Fruit fly (Drosophila melanogaster) whole organism, pupa: ENCODE data around the gene Spt3.

Experiments
- CG10348 ChIP-seq: fragments of 200-800 bp; sonication (Bioruptor generic); IDR thresholded peaks from 2 replicates; pipeline ENCODE4 v1.3.6; 2022; ENCODE audit warnings: missing biosample characterization, missing genetic modification characterization
- CG12605 ChIP-seq: fragments of 200-800 bp; sonication (Bioruptor generic); IDR thresholded peaks from 2 replicates; pipeline ENCODE4 v1.3.6; 2022; ENCODE audit warnings: missing biosample characterization, missing genetic modification characterization
- CG13204 ChIP-seq: fragments of 200-800 bp; sonication (Bioruptor generic); optimal IDR thresholded peaks from 2 replicates; lab custom pipeline; 2018; ENCODE audit warnings: missing biosample characterization, mild to moderate bottlenecking, missing genetic modification characterization, moderate library complexity
- CG14655 ChIP-seq: fragments of 200-800 bp; sonication (Bioruptor generic); optimal IDR thresholded peaks from 3 replicates; lab custom pipeline; 2017; ENCODE audit warnings: mild to moderate bottlenecking, missing biosample characterization, missing genetic modification reagents, missing genetic modification characterization
- CG15710 ChIP-seq: fragments of 200-800 bp; sonication (Bioruptor generic); optimal IDR thresholded peaks from 2 replicates; lab custom pipeline; 2018; ENCODE audit warnings: missing biosample characterization, mild to moderate bottlenecking, missing genetic modification characterization, moderate library complexity
- CG17806 ChIP-seq: fragments of 200-800 bp; sonication (Bioruptor generic); optimal IDR thresholded peaks from 2 replicates; lab custom pipeline; 2018; ENCODE audit warnings: missing biosample characterization, mild to moderate bottlenecking, missing genetic modification characterization, moderate library complexity
- CG32121 ChIP-seq: fragments of 200-800 bp; sonication (Bioruptor generic); IDR thresholded peaks from 2 replicates; pipeline ENCODE4 v1.3.6; 2022; ENCODE audit warnings: missing biosample characterization, missing genetic modification characterization
- CG34367 ChIP-seq: fragments of 200-800 bp; sonication (Bioruptor generic); optimal IDR thresholded peaks from 2 replicates; lab custom pipeline; 2018; ENCODE audit warnings: missing biosample characterization, mild to moderate bottlenecking, missing genetic modification characterization
- CG4496 ChIP-seq: fragments of 200-800 bp; sonication (Bioruptor generic); IDR thresholded peaks from 3 replicates; pipeline ENCODE4 v1.3.6; 2022; ENCODE audit warnings: missing biosample characterization, missing genetic modification characterization
- CG8159 ChIP-seq: fragments of 200-800 bp; sonication (Bioruptor generic); optimal IDR thresholded peaks from 3 replicates; lab custom pipeline; 2018; ENCODE audit warnings: missing biosample characterization, mild to moderate bottlenecking, missing genetic modification characterization, moderate library complexity
- CG8301 ChIP-seq: fragments of 200-800 bp; sonication (Bioruptor generic); optimal IDR thresholded peaks from 2 replicates; lab custom pipeline; 2018; ENCODE audit warnings: missing biosample characterization, mild to moderate bottlenecking, missing genetic modification characterization
- CG9948 ChIP-seq: fragments of 200-800 bp; sonication (Bioruptor generic); optimal IDR thresholded peaks from 2 replicates; lab custom pipeline; 2018; ENCODE audit warnings: missing biosample characterization, mild to moderate bottlenecking, missing genetic modification characterization, moderate library complexity
- D1 ChIP-seq: fragments of 200-800 bp; sonication (Bioruptor generic); optimal IDR thresholded peaks from 2 replicates; lab custom pipeline; 2018; ENCODE audit warnings: missing biosample characterization, mild to moderate bottlenecking, missing genetic modification characterization, moderate library complexity
- EcR ChIP-seq: fragments of 200-800 bp; sonication (Bioruptor generic); optimal IDR thresholded peaks from 3 replicates; lab custom pipeline; 2019; ENCODE audit warnings: missing biosample characterization, missing genetic modification characterization, mild to moderate bottlenecking, moderate library complexity, missing genetic modification reagents
- Ets98B ChIP-seq: fragments of 200-800 bp; sonication (Bioruptor generic); IDR thresholded peaks from 2 replicates; pipeline ENCODE4 v1.3.6; 2022; ENCODE audit warnings: missing biosample characterization, missing genetic modification characterization
- Pif1A ChIP-seq: fragments of 200-800 bp; sonication (Bioruptor generic); optimal IDR thresholded peaks from 3 replicates; lab custom pipeline; 2016; ENCODE audit warnings: missing biosample characterization, missing genetic modification characterization
- Pif1B ChIP-seq: fragments of 200-800 bp; sonication (Bioruptor generic); optimal IDR thresholded peaks from 3 replicates; lab custom pipeline; 2016; ENCODE audit warnings: missing biosample characterization, missing genetic modification characterization
- Snoo ChIP-seq: fragments of 200-800 bp; sonication (Bioruptor generic); optimal IDR thresholded peaks from 3 replicates; lab custom pipeline; 2017; ENCODE audit warnings: missing biosample characterization, mild to moderate bottlenecking, missing genetic modification characterization, inconsistent platforms
- fd96Ca ChIP-seq: fragments of 200-800 bp; sonication (Bioruptor generic); IDR thresholded peaks from 3 replicates; pipeline ENCODE4 v1.3.6; 2022; ENCODE audit warnings: missing biosample characterization, missing genetic modification characterization
- gl ChIP-seq: fragments of 200-800 bp; sonication (Bioruptor generic); optimal IDR thresholded peaks from 2 replicates; lab custom pipeline; 2018; ENCODE audit warnings: missing biosample characterization, mild to moderate bottlenecking, missing genetic modification characterization
- rn ChIP-seq: fragments of 200-800 bp; sonication (Bioruptor generic); IDR thresholded peaks from 2 replicates; pipeline ENCODE4 v1.3.6; 2022; ENCODE audit warnings: missing biosample characterization, missing genetic modification characterization

Gene Spt3

dm6 chr3R:11999074-11999473 is 17.9 kb upstream of the Spt3 start, which contains the start of gene Ect3:
Ect3 (plus strand) TSS chr3R:11999278.
- 0 out of 2 replicates have a peak, but pooled peaks have one; percentile 26 for TF ChIP-seq CG12605
- TF ChIP-seq EcR (GFP tag; lab: Kevin White, UChicago): no peak
- TF ChIP-seq, all 21 proteins: peak for 1

- no peak for TF ChIP-seq CG14655 (GFP tag; lab: Kevin White, UChicago)
- TF ChIP-seq CG15710 (tag; lab: Kevin White, UChicago): no peak
- TF ChIP-seq CG12605: peak; percentile 26; the same call in 1 of the 2 replicates
- no peak for TF ChIP-seq fd96Ca (GFP tag; lab: Robert Waterston, UW)
- no peak for TF ChIP-seq CG13204
- no peak for TF ChIP-seq CG17806
Measured at dm6 chr3R:12005417-12005816, 11.5 kb upstream of the Spt3 start, which contains the start of gene Tk. Tk (minus strand) TSS chr3R:12005473.

- TF ChIP-seq CG8159 (tag; lab: Kevin White, UChicago): no peak
- TF ChIP-seq CG10348 (GFP tag; lab: Robert Waterston, UW): no peak
- 0 out of 3 replicates have a peak, but pooled peaks have one; percentile 21 for TF ChIP-seq fd96Ca (GFP tag; lab: Robert Waterston, UW)
- peak; percentile 11; the same call in 1 of the 2 replicates for TF ChIP-seq rn (GFP tag; lab: Robert Waterston, UW)
Measured at dm6 chr3R:12006417-12006816, 10.5 kb upstream of the Spt3 start.

- no peak for TF ChIP-seq fd96Ca (GFP tag; lab: Robert Waterston, UW)
- peak; percentile 61 for TF ChIP-seq CG17806
- peak; percentile 54; the same call in 1 of the 3 replicates for TF ChIP-seq CG4496 (GFP tag; lab: Robert Waterston, UW)
- peak; percentile 82 for TF ChIP-seq CG8159 (tag; lab: Kevin White, UChicago)
- peak; percentile 74 for TF ChIP-seq CG15710 (tag; lab: Kevin White, UChicago)
- TF ChIP-seq CG13204: no peak
- TF ChIP-seq CG9948 (tag; lab: Kevin White, UChicago): peak; percentile 77
- TF ChIP-seq Snoo: peak; percentile 67
- TF ChIP-seq CG10348 (GFP tag; lab: Robert Waterston, UW): peak; percentile 46; the same call in 1 of the 2 replicates
- TF ChIP-seq CG8301 (tag; lab: Kevin White, UChicago): no peak
- peak; percentile 9 for TF ChIP-seq EcR (GFP tag; lab: Kevin White, UChicago)
- TF ChIP-seq CG34367 (tag; lab: Kevin White, UChicago): peak; percentile 54
- no peak for TF ChIP-seq gl (tag; lab: Kevin White, UChicago)
- peak; percentile 57; the same call in 1 of the 2 replicates for TF ChIP-seq rn (GFP tag; lab: Robert Waterston, UW)
- TF ChIP-seq Pif1B (GFP tag; lab: Kevin White, UChicago): no peak
- no peak; the same call in 1 of the 2 replicates for TF ChIP-seq CG32121 (GFP tag; lab: Robert Waterston, UW)
Measured at dm6 chr3R:12010202-12010824, 6.6 kb upstream of the Spt3 start, which contains the start of the genes KLHL18 and GCC185. KLHL18 (minus strand) TSS chr3R:12010434. GCC185 (plus strand) TSS chr3R:12010772.

- no peak for TF ChIP-seq CG8301 (tag; lab: Kevin White, UChicago)
Measured at dm6 chr3R:12020987-12021386, 4.0 kb downstream of the Spt3 start.

dm6 chr3R:12031657-12032056 is 14.7 kb downstream of the Spt3 start, which contains the start of the genes CG31358, CG42504 and CG42505:
CG31358 (minus strand) TSS chr3R:12031757.
CG42504 (minus strand) TSS chr3R:12031757.
CG42505 (minus strand) TSS chr3R:12031757.
- TF ChIP-seq CG8301 (tag; lab: Kevin White, UChicago) (no peak), Ets98B (GFP tag; lab: Robert Waterston, UW) (no peak), CG12605 (no peak), gl (tag; lab: Kevin White, UChicago) (no peak), CG8159 (tag; lab: Kevin White, UChicago) (no peak), CG17806 (no peak), Snoo (no peak), D1 (no peak), fd96Ca (GFP tag; lab: Robert Waterston, UW) (no peak), Pif1A (GFP tag; lab: Kevin White, UChicago) (no peak), Pif1B (GFP tag; lab: Kevin White, UChicago) (no peak), CG10348 (GFP tag; lab: Robert Waterston, UW) (no peak), CG32121 (GFP tag; lab: Robert Waterston, UW) (no peak), CG4496 (GFP tag; lab: Robert Waterston, UW) (no peak), CG15710 (tag; lab: Kevin White, UChicago) (no peak), CG13204 (no peak), CG34367 (tag; lab: Kevin White, UChicago) (no peak), CG14655 (GFP tag; lab: Kevin White, UChicago) (no peak), EcR (GFP tag; lab: Kevin White, UChicago) (no peak), rn (GFP tag; lab: Robert Waterston, UW) (no peak)

- TF ChIP-seq D1 (no peak), rn (GFP tag; lab: Robert Waterston, UW) (no peak), CG32121 (GFP tag; lab: Robert Waterston, UW) (no peak), CG10348 (GFP tag; lab: Robert Waterston, UW) (no peak), CG9948 (tag; lab: Kevin White, UChicago) (no peak), Pif1B (GFP tag; lab: Kevin White, UChicago) (no peak), Snoo (no peak), Pif1A (GFP tag; lab: Kevin White, UChicago) (no peak)
Measured at dm6 chr3R:12032842-12033241, 15.9 kb downstream of the Spt3 start, which contains the start of gene ssp5. ssp5 (plus strand) TSS chr3R:12033142.
